Fruit fly (Drosophila melanogaster): ENCODE results near the gene CG13012.

The CG13012 gene

DNA sequence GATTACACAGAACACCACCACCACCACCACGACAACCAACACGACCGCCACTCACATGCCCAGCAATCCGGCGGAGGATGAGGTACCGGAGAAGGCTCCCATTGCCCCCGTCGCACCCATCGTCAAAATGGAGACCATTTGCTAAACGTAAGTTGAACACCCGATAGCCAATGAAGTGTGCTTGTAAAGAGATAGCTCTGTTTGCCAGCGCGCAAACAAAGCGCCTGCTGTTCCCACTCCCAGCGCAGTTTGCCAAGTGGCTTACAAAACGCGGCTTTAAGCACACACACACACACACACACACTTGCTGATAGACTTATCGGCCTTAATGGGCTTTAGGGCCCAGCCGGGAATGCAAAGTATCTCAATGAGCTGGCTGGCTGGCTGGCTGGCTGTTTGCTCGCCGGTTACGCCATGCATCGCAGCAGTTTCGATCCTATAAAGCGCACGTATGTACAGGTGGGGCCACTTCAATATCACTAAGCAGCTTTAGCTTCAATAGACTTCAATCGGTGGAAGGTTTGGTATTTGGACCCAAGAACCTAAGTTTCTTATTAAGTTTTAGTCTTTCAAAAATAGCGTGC, 33.1 kb downstream of the CG13012 start:
- TF ChIP-seq CG17801 (GFP tag; optimal IDR thresholded peaks at IDR 0.05; ENCODE audit: partially characterized antibody), result no peak

DNA sequence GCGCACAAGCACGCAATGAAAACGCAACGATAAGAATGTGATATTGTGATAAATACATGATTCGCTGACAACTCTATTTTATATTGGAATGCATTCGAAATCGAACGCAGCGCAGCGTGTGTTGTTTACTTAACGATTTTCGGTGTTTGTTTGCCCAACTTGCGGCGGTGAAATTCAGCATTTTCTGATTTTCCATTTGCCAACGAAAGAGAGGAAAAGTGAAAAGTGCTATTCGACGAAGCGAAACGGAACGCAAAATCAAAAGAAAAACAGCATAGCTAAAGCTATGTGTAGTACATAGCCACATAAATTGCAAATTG, 35.5 kb downstream of the CG13012 start:
- TF ChIP-seq CG17801 (GFP tag; optimal IDR thresholded peaks at IDR 0.05; ENCODE audit: partially characterized antibody), result no peak

DNA sequence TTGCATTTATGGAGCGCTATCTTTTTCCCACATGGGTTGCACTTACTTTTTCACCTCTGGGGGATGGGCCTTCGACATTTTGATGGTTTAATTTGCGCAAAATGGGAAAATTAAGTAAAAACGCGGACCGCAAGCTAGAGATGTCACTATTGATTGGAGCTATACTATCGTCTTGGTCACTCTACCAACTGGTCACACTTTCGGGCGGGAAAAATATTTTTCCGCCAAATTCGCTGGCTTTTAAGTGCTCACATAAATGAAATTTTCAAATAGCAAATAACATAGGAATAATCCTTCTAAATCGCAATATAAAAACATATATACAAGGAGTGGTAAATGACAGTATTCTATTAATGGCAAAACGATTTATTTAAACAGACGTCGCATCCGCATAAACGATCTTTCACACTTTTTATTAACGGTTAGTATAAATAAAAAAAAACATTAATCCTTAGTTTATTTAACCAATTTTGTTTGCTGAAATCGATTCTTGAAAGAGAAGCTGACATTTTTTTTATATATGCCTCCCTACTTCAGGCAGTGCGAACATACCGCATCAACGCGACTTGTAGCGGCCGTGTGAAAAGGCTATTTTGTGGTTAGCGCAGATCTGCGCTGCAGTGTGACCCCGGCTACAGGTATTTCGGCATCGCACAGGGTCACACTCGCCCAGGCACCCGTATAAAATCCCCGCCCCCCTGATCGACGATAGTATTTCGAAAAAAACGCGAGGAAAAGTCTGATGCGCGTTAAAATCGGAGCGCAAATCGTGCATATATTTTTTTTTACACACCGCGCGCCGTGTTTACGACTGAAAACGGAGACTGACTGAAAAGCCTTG, 36.1 kb downstream of the CG13012 start, which contains the start of the genes SNRPG and mthl1:
SNRPG (minus strand) TSS at position 160 of the 841 bp plus-strand sequence.
mthl1 (plus strand) TSS at position 709 of the 841 bp plus-strand sequence.
- TF ChIP-seq CG17801 (GFP tag; optimal IDR thresholded peaks at IDR 0.05; ENCODE audit: partially characterized antibody), result no peak

DNA sequence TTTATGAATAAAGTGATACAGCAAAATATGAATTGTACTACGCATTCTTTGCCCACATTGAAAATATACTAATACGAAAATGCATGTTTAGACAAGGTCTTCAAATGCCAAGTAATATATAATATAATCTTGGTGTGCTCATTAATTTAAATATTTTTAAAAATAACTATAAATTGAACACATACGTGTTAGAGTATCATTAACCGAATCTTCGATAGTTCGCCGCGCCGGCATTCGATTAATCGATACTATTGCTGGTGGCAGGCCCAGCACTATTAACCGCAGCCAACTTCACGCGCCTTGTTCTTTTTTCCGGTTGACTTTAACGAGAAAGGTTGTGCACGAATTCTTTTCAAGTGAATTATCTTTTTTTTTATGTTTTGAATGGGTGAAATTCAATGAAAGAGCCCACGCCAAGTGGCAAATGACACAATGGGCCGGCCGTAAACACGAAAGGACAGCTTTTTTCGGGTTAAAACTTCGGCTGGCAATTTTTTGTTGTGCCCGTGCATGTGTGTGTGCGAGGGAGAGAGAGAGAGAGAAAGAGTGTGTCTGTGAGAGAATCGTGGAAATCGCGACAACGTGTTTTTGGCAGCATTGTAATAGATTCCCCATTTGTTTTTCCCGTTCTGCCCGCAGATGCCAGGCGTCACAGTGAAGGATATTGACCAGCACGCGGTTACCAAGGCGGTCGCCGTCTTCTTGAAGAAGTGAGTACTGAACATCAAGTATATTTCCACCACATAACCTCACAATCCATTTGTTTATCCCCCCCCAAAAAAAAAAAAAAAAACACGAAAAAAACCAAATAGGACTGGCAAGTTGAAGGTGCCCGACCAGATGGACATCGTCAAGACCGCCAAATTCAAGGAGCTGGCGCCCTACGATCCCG, 38.7 kb downstream of the CG13012 start, which contains the start of gene RpS19a:
RpS19a (plus strand) TSS at position 301 of the 892 bp plus-strand sequence.
- peak; percentile 89 for TF ChIP-seq CG17801 (GFP tag; optimal IDR thresholded peaks at IDR 0.05; ENCODE audit: partially characterized antibody)

DNA sequence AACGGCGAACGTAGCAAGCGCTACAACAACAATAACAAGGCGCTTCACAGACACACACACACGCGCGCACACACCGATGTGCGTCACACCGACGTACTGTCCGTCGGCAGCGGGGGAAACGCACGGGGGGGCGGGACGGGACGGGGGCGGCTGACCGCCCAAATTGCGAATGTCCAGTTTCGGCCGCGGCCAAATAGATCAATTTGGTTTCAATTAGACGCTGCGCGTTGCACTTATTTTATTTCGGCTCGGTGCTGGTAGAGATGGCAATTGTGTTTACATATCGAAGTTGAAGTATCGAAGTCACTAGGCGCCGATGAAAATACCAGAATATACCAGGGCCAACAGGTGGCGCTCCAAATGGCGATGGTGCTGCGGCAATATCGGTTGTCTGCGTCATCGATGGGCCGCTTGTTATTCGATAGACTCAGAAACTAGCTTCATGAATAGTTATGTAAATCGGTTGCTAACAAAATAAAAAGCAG, 39.4 kb downstream of the CG13012 start, which contains the start of gene Rok:
Rok (minus strand) TSS at position 309 of the 485 bp plus-strand sequence.
- TF ChIP-seq CG17801 (GFP tag; optimal IDR thresholded peaks at IDR 0.05; ENCODE audit: partially characterized antibody), result no peak

DNA sequence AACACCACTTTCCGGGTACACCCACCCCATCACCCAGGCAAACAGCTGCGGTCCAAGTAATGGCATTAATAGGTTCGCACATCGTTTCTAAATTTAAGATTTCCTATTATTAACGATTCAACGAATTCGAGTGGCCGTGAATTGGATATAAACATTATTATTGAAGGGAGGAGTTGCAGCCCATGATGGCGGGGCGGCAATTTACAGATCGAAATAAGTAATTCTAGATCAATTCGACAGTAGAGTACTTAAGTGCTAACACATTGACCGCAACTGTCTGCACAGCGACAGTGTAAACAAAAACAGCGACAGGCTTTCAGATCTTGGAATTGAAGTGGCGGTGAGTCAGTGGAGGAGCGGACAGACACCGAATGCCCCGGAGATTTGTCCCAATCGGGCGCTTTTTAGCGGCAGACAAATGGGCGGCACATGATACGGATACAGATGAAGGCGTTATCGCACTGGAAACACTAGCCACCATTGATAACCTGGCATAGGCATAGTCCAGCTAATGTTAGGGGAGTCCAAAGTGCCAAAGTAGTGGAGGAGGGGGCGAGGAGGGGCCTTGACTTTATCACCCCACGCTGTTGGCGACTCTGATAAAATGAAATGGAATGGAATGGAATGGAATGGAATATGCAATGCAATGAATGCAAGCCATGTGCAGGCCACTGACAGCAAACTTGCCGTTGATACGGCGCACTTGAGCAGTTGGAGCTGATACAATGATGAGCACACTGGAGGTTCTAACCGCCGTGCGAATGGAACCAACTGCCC, 43.2 kb downstream of the CG13012 start:
- TF ChIP-seq CG17801 (GFP tag; optimal IDR thresholded peaks at IDR 0.05; ENCODE audit: partially characterized antibody), result no peak

DNA sequence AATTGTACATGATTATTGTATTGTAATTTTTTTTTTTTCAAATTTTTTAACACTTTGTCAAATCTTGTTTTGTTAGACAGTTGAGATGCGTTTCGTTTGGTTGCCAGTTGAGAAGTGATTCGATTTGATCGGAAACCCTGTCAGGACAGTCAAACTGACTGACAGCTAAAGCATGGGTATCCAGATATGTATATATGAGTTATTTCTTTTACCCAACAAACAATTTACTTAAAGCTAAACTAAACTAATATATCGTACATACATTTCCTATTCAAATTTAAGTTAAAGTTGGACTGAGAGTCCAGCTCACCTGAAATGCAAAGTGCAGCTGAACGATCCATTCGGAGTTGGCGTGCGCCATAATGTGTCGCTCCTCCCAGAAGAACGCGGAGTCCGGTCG, 44.4 kb downstream of the CG13012 start, which contains the start of gene CG9777:
CG9777 (minus strand) TSS at position 101 of the 400 bp plus-strand sequence.
- TF ChIP-seq CG17801 (GFP tag; optimal IDR thresholded peaks at IDR 0.05; ENCODE audit: partially characterized antibody), result no peak

DNA sequence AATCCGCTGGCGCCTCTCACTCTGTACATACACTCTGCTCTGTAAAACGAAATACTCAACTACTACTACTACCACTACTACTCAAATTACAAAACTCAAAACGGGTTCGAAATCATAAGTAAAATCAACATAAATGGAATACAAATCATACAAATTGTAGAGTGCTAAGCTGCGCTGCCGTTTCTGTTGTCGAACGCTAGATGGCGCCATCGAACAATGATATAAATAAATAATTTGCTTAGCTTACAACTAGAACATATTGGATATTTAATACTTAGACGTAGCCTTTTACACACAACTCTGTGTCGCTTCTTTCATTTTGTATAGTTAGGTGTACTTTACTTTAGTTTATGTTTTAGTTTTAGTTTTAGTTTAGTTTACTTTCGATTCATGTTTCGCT, 52.0 kb downstream of the CG13012 start:
- TF ChIP-seq CG17801 (GFP tag; optimal IDR thresholded peaks at IDR 0.05; ENCODE audit: partially characterized antibody), result no peak

DNA sequence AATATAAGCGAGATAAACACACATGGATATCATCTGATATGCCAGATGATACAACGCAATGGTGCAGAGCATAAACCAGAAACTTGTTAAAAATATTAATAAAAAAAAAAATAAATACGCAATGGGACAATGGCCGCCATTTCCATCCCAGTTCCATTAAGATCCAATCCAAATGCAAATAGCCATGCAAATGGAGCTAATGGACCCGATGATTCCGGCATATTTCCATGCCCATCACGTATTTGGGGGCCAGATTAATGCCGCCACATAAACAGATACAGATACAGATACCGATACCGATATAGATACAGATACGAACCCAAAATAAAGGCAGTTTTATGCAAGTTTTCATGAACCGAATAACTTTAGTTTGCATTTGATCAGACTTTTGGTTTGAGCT, 53.0 kb downstream of the CG13012 start:
- TF ChIP-seq CG17801 (GFP tag; optimal IDR thresholded peaks at IDR 0.05; ENCODE audit: partially characterized antibody), result no peak

DNA sequence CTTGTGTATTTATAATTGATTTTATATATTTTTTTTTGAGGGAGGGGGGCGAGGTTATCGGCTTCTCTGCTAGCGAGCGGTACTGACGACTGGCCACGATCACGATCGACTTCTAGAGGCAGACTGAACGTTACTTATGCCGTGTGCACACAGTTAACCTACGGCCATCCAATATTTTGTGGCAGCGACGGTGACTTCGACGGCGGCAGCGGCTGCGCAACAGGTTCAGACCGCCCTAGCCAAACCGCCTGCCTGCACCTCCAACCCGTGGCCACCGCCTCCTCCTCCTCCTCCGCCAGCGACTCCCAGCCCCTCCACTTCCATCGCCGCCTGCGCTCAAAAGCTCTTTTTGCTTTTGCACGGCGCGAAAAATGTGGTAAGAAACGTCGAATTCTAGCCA, 55.1 kb downstream of the CG13012 start, which contains the start of gene CG9782:
CG9782 (minus strand) TSS at position 128 of the 400 bp plus-strand sequence.
- TF ChIP-seq CG17801 (GFP tag; optimal IDR thresholded peaks at IDR 0.05; ENCODE audit: partially characterized antibody), result no peak

Data from ovary, adult (tissue).